Fruit fly (Drosophila melanogaster) Kc167 (cell line): ENCODE measurements around the gene brwl.

ENCODE experiments used
- Myc ChIP-seq: fragments of >200 bp; optimal IDR thresholded peaks from 2 replicates; lab custom pipeline; 2017; ENCODE audit warnings: missing external identifiers
- Sin3A ChIP-seq: fragments of >200 bp; optimal IDR thresholded peaks from 2 replicates; lab custom pipeline; 2018; ENCODE audit warnings: missing external identifiers
- h ChIP-seq: fragments of >200 bp; optimal IDR thresholded peaks from 3 replicates; lab custom pipeline; 2018; ENCODE audit warnings: missing external identifiers
- insv ChIP-seq: fragments of >200 bp; optimal IDR thresholded peaks from 3 replicates; lab custom pipeline; 2018; ENCODE audit warnings: missing external identifiers
- psq ChIP-seq: fragments of >200 bp; optimal IDR thresholded peaks from 2 replicates; lab custom pipeline; 2017; ENCODE audit warnings: missing external identifiers
- ttk ChIP-seq: sonication (Bioruptor generic); optimal IDR thresholded peaks from 2 replicates; lab custom pipeline; 2017; ENCODE audit warnings: missing external identifiers

brwl gene

DNA sequence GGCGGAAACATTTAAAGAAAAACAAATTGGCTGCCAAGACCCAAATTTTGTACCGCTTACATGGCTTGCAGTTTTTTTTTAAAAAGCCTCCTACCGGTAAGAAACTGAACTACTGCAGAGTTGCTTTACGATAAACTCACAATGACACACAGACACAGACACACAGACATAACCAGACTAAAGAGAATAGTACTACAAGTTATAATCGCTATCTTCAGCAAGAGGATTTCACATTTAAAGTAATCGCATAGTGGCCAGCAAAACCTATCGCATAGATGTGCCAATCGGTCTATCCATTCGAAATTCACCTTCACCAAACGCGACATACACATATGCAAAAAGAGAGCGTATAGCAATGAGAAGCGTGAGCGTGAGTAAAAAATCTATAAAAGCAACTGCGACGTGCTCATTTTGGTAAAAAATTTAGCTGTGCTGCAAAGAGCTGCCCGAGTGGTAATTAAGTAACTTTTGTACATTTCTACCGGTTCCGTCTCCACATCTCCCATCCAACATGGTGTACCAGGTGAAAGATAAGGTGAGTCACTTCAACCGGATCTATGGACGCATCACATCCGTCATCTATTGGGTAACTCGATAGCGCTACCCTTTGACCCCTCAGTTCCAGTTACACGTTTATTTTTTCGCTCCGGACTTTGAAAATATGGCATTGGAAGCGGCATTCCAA, 44.5 kb downstream of the brwl start, which contains the start of gene Trx2:
TSS of gene Trx2 (plus strand) at position 161 of the 685 bp plus-strand sequence.
- no peak for TF ChIP-seq psq (lab: Kevin White, UChicago)

DNA sequence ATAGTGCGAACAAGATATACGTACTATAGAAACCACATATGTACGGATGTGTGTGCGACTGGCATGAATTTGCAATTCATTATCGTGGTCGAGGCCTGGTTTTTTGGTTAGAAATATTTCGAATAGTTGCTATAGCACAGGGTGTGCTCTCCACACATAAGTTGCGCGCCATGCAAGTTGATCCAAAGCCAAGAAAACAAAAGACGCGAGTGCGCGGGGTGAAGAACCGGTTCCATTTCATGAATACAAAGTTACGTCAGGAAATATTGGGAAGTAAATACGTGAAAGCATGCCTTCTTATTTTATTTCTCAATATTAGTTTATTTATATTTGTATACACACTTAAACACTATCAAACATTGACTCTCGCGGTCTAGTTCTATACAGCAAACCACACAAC, 45.2 kb downstream of the brwl start:
- TF ChIP-seq ttk (no peak), Sin3A (lab: Kevin White, UChicago) (no peak), Myc (lab: Kevin White, UChicago) (no peak), psq (lab: Kevin White, UChicago) (no peak), h (lab: Kevin White, UChicago) (no peak), insv (lab: Kevin White, UChicago) (no peak)

DNA sequence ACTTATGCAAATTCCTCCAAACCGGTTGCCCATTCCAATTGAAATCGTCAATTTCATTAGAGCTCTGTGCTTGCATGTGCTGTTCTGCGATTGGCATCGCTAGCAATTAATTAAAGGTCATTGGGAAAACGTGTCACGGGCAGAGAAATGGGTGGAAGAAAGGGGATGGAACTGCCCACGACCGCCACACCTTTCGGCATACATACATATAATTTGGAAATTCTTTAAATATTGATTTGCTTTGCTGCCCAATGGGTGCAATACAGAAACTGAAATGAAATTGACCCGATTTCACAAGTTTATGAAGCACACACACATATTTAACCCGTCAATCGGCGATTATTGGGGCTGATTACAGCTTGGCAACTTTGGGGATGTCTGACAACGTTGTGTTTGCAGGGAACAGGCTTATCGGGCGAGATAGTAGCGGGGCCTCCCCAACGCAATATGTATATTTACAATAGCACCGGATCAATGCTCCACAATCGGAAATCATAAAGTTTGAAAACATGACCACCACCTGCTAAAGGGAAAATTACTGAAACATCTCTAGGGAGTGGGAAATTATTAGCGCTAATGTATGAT, 46.1 kb downstream of the brwl start:
- no peak for TF ChIP-seq h (lab: Kevin White, UChicago)
- TF ChIP-seq ttk: no peak
- TF ChIP-seq Sin3A (lab: Kevin White, UChicago): no peak
- no peak for TF ChIP-seq Myc (lab: Kevin White, UChicago)
- TF ChIP-seq psq (lab: Kevin White, UChicago): no peak
- TF ChIP-seq insv (lab: Kevin White, UChicago): no peak

- TF ChIP-seq Sin3A (lab: Kevin White, UChicago): no peak
- no peak for TF ChIP-seq Myc (lab: Kevin White, UChicago)
- TF ChIP-seq ttk: no peak
- TF ChIP-seq h (lab: Kevin White, UChicago): no peak
- no peak for TF ChIP-seq insv (lab: Kevin White, UChicago)
- no peak for TF ChIP-seq psq (lab: Kevin White, UChicago)
Measured at dm6 chr2L:9615561-9615960, 46.9 kb downstream of the brwl start.

DNA sequence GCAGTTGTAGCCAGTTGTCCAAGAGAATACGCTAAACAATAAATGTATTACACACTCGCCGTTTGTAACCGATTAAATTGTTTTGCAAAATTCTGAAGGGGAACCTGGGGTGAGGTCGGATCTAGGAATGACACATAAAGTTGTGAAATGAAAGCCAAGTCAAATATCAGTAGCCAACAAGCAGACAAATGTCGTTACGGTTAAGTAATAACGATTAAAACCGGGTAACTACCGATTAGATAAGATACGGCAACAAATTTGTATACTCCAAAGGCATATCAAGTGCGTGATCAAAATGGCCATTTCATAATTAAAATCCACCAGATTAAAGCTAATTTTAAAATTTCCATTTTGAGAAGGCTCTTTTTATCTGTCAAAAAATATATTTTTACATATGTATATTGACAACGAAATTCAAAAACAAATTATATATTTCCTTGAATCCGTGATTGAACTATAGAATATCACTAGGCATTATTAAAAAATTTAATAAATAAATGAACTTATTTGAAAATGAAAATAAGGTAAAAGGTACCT, 47.4 kb downstream of the brwl start, which contains the start of gene GlcAT-S:
TSS of gene GlcAT-S (plus strand) at position 487 of the 537 bp plus-strand sequence.
- TF ChIP-seq Sin3A (lab: Kevin White, UChicago) (no peak), insv (lab: Kevin White, UChicago) (no peak), ttk (no peak), h (lab: Kevin White, UChicago) (no peak), psq (lab: Kevin White, UChicago) (no peak), Myc (lab: Kevin White, UChicago) (no peak)

dm6 chr2L:9616654-9617053, 48.0 kb downstream of the brwl start:
- no peak for TF ChIP-seq psq (lab: Kevin White, UChicago)
- no peak for TF ChIP-seq insv (lab: Kevin White, UChicago)
- TF ChIP-seq h (lab: Kevin White, UChicago): no peak
- no peak for TF ChIP-seq ttk
- TF ChIP-seq Myc (lab: Kevin White, UChicago): no peak
- no peak for TF ChIP-seq Sin3A (lab: Kevin White, UChicago)

DNA sequence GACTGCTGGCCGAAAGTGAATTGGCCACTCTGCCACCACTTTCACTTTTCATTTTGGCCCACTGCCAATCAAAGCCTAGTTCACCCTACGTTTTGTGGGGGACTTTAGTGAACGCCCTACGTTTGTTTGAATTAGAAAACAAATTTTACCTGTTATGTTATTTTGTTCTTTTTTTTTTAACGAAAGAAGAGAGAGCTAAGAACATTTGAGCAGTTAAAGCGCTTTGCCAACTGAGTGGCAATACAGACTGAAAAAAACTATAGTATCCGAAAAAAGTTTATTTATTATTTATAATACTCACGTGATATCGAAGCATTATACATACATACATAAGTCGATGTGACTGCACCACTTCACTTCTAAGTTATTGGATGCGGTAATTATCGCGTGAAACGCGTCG, 49.2 kb downstream of the brwl start:
- TF ChIP-seq Myc (lab: Kevin White, UChicago) (no peak), Sin3A (lab: Kevin White, UChicago) (no peak), insv (lab: Kevin White, UChicago) (no peak), h (lab: Kevin White, UChicago) (no peak), psq (lab: Kevin White, UChicago) (no peak), ttk (no peak)

DNA sequence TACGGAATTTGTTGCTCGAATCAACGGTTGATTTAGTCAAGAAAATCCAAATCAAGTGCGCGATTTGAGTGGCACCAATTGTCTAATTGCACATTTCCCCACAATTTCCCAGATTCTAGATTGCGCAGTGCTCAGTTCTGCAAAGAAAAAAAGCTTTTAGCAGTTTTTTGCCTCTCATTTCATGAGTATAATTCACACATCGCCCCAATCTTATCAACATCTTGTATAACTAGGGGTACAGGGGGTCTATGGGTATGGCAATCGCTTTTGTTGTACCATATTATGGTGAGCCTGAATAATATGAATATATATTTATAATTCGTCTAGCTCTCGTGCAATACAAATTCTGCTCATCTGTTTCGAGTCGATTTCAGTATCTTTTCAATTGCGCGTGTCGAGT, 50.2 kb downstream of the brwl start:
- no peak for TF ChIP-seq insv (lab: Kevin White, UChicago)
- no peak for TF ChIP-seq ttk
- no peak for TF ChIP-seq Myc (lab: Kevin White, UChicago)
- TF ChIP-seq h (lab: Kevin White, UChicago): no peak
- no peak for TF ChIP-seq Sin3A (lab: Kevin White, UChicago)
- TF ChIP-seq psq (lab: Kevin White, UChicago): no peak

- no peak for TF ChIP-seq Myc (lab: Kevin White, UChicago)
- TF ChIP-seq psq (lab: Kevin White, UChicago): no peak
- TF ChIP-seq insv (lab: Kevin White, UChicago): no peak
- TF ChIP-seq Sin3A (lab: Kevin White, UChicago): no peak
Measured at dm6 chr2L:9619925-9620324, 51.2 kb downstream of the brwl start.
